Fruit fly (Drosophila melanogaster) whole organism, wandering third instar larva: ENCODE results near the gene EMC6.

Experiments
- Abd-B ChIP-seq: fragments of >200 bp; optimal IDR thresholded peaks from 2 replicates; lab custom pipeline; 2017; ENCODE audit warnings: missing biosample characterization, missing genetic modification characterization
- CG32264 ChIP-seq: fragments of 200-800 bp; sonication (Bioruptor generic); optimal IDR thresholded peaks from 2 replicates; lab custom pipeline; 2016; ENCODE audit warnings: missing biosample characterization, missing genetic modification characterization
- CG9705 ChIP-seq: fragments of 200-800 bp; sonication (Bioruptor generic); optimal IDR thresholded peaks from 2 replicates; lab custom pipeline; 2018; ENCODE audit warnings: missing biosample characterization, mild to moderate bottlenecking, missing genetic modification characterization
- CrebA ChIP-seq: fragments of 200-800 bp; sonication (Bioruptor generic); optimal IDR thresholded peaks from 2 replicates; lab custom pipeline; 2016; ENCODE audit warnings: missing biosample characterization, mild to moderate bottlenecking, missing genetic modification characterization, borderline replicate concordance
- Dfd ChIP-seq: fragments of >200 bp; optimal IDR thresholded peaks from 2 replicates; lab custom pipeline; 2017; ENCODE audit warnings: missing biosample characterization, missing genetic modification characterization
- GATAd ChIP-seq: sonication (Bioruptor generic); optimal IDR thresholded peaks from 2 replicates; lab custom pipeline; 2016; ENCODE audit warnings: missing biosample characterization, missing genetic modification characterization
- HLH106 ChIP-seq: fragments of 200-800 bp; optimal IDR thresholded peaks from 3 replicates; lab custom pipeline; 2019; ENCODE audit warnings: missing biosample characterization, mild to moderate bottlenecking, missing genetic modification characterization, moderate library complexity
- Hnf4 ChIP-seq: fragments of 200-800 bp; sonication (Bioruptor generic); optimal IDR thresholded peaks from 2 replicates; lab custom pipeline; 2016; ENCODE audit warnings: missing biosample characterization, mild to moderate bottlenecking, missing genetic modification characterization
- Hr78 ChIP-seq: fragments of >200 bp; optimal IDR thresholded peaks from 2 replicates; lab custom pipeline; 2017; ENCODE audit warnings: missing biosample characterization, missing genetic modification characterization
- Hr83 ChIP-seq: fragments of 200-300 bp; sonication (Bioruptor generic); optimal IDR thresholded peaks from 2 replicates; lab custom pipeline; 2016; ENCODE audit warnings: missing biosample characterization, mild to moderate bottlenecking, missing genetic modification characterization, moderate library complexity; ENCODE audit not compliant: poor library complexity, severe bottlenecking
- Jra ChIP-seq: sonication (Bioruptor generic); optimal IDR thresholded peaks from 2 replicates; lab custom pipeline; 2016; ENCODE audit warnings: missing biosample characterization, missing genetic modification characterization
- Mio ChIP-seq: sonication (Bioruptor generic); optimal IDR thresholded peaks from 2 replicates; lab custom pipeline; 2016; ENCODE audit warnings: missing biosample characterization, missing genetic modification characterization
- Myc ChIP-seq: fragments of >200 bp; optimal IDR thresholded peaks from 2 replicates; lab custom pipeline; 2017
- N ChIP-seq: fragments of >200 bp; optimal IDR thresholded peaks from 2 replicates; lab custom pipeline; 2018; ENCODE audit warnings: missing biosample characterization, missing external identifiers, missing genetic modification characterization
- OdsH ChIP-seq: fragments of 200-800 bp; sonication (Bioruptor generic); optimal IDR thresholded peaks from 2 replicates; lab custom pipeline; 2016; ENCODE audit warnings: missing biosample characterization, mild to moderate bottlenecking, missing genetic modification characterization
- Rel ChIP-seq, 2 experiments: fragments of 200-800 bp; sonication (Bioruptor generic) in 1 of 2; optimal IDR thresholded peaks; 2 replicates in 1 of 2; 3 replicates in 1 of 2; lab custom pipeline; 2016 to 2019; ENCODE audit warnings: mild to moderate bottlenecking in 2 of 2, missing biosample characterization in 2 of 2, missing genetic modification characterization in 2 of 2, moderate library complexity in 1 of 2
- Sp1 ChIP-seq: fragments of 200-800 bp; sonication (Bioruptor generic); optimal IDR thresholded peaks from 3 replicates; lab custom pipeline; 2019; ENCODE audit warnings: missing biosample characterization, mild to moderate bottlenecking, missing genetic modification characterization, moderate library complexity
- Vsx2 ChIP-seq: fragments of 200-300, 225-300 bp; sonication (Bioruptor generic); optimal IDR thresholded peaks from 2 replicates; lab custom pipeline; 2018; ENCODE audit warnings: missing biosample characterization, missing genetic modification characterization; ENCODE audit not compliant: partially characterized antibody
- br ChIP-seq: fragments of 200-800 bp; sonication (Bioruptor generic); optimal IDR thresholded peaks from 2 replicates; lab custom pipeline; 2016; ENCODE audit warnings: missing biosample characterization, missing genetic modification characterization
- brk ChIP-seq: fragments of 200-800 bp; sonication (Bioruptor generic); optimal IDR thresholded peaks from 2 replicates; lab custom pipeline; 2016; ENCODE audit warnings: missing biosample characterization, mild to moderate bottlenecking, missing genetic modification characterization
- dl ChIP-seq, 2 experiments: fragments of 175-275, 200-275 bp in 1 of 2; fragments of 200-275 bp in 1 of 2; sonication (Bioruptor generic); optimal IDR thresholded peaks; lab custom pipeline; 2018; ENCODE audit warnings: mild to moderate bottlenecking in 2 of 2, missing biosample characterization in 2 of 2, missing genetic modification characterization in 2 of 2, moderate library complexity in 2 of 2; ENCODE audit not compliant: partially characterized antibody in 2 of 2, insufficient read depth in 1 of 2
- dmrt93B ChIP-seq: fragments of 200-800 bp; sonication (Bioruptor generic); optimal IDR thresholded peaks from 2 replicates; lab custom pipeline; 2018; ENCODE audit warnings: missing biosample characterization, mild to moderate bottlenecking, missing genetic modification characterization
- dsf ChIP-seq: sonication (Bioruptor generic); optimal IDR thresholded peaks from 2 replicates; lab custom pipeline; 2016; ENCODE audit warnings: missing biosample characterization, missing genetic modification characterization, borderline replicate concordance
- ey ChIP-seq: fragments of 200-800 bp; sonication (Bioruptor generic); optimal IDR thresholded peaks from 2 replicates; lab custom pipeline; 2016; ENCODE audit warnings: missing biosample characterization, missing genetic modification characterization
- foxo ChIP-seq, 2 experiments: fragments of 200-800 bp; sonication (Bioruptor generic); optimal IDR thresholded peaks; 2 replicates in 1 of 2; 3 replicates in 1 of 2; lab custom pipeline; 2016 to 2017; ENCODE audit warnings: missing biosample characterization in 2 of 2, missing genetic modification characterization in 2 of 2
- fru ChIP-seq: fragments of 200-800 bp; sonication (Bioruptor generic); optimal IDR thresholded peaks from 3 replicates; lab custom pipeline; 2016; ENCODE audit warnings: missing biosample characterization, mild to moderate bottlenecking, missing genetic modification characterization
- h ChIP-seq: fragments of 200-800 bp; sonication (Bioruptor generic); optimal IDR thresholded peaks from 3 replicates; lab custom pipeline; 2016; ENCODE audit warnings: missing biosample characterization, mild to moderate bottlenecking, missing genetic modification characterization
- jim ChIP-seq: fragments of 175-275, 200-325 bp; sonication (Bioruptor generic); optimal IDR thresholded peaks from 2 replicates; lab custom pipeline; 2016; ENCODE audit warnings: missing biosample characterization, mild to moderate bottlenecking, missing genetic modification characterization
- lola ChIP-seq: fragments of >200 bp; optimal IDR thresholded peaks from 2 replicates; lab custom pipeline; 2017; ENCODE audit warnings: missing biosample characterization, missing genetic modification characterization
- pan ChIP-seq: fragments of >200 bp; optimal IDR thresholded peaks from 2 replicates; lab custom pipeline; 2017
- psq ChIP-seq: fragments of 200-800 bp; sonication (Bioruptor generic); optimal IDR thresholded peaks from 3 replicates; lab custom pipeline; 2017; ENCODE audit warnings: missing biosample characterization, mild to moderate bottlenecking, missing genetic modification characterization, moderate library complexity
- rgr ChIP-seq: fragments of 200-800 bp; sonication (Bioruptor generic); optimal IDR thresholded peaks from 3 replicates; lab custom pipeline; 2016; ENCODE audit warnings: missing biosample characterization, mild to moderate bottlenecking, missing genetic modification characterization
- sage ChIP-seq: fragments of 200-800 bp; sonication (Bioruptor generic); optimal IDR thresholded peaks from 2 replicates; lab custom pipeline; 2016; ENCODE audit warnings: missing biosample characterization, mild to moderate bottlenecking, missing genetic modification characterization
- sv ChIP-seq: fragments of 200-800 bp; sonication (Bioruptor generic); optimal IDR thresholded peaks from 3 replicates; lab custom pipeline; 2016; ENCODE audit warnings: missing biosample characterization, missing genetic modification characterization
- tai ChIP-seq: sonication (Bioruptor generic); optimal IDR thresholded peaks from 2 replicates; lab custom pipeline; 2016; ENCODE audit warnings: missing biosample characterization, missing genetic modification characterization
- usp ChIP-seq: fragments of >200 bp; optimal IDR thresholded peaks from 2 replicates; lab custom pipeline; 2017; ENCODE audit warnings: missing biosample characterization, missing genetic modification characterization
- woc ChIP-seq: sonication (Bioruptor generic); optimal IDR thresholded peaks from 2 replicates; lab custom pipeline; 2016; ENCODE audit warnings: missing biosample characterization, mild to moderate bottlenecking, missing genetic modification characterization

The EMC6 gene

dm6 chr3R:25024895-25025557 lies at the start of gene EMC6, which contains the start of gene Hr96:
Gene EMC6, minus strand, starts transcription at chr3R:25025017.
Gene Hr96, plus strand, starts transcription at chr3R:25025235.
- TF ChIP-seq fru (GFP tag; lab: Kevin White, UChicago) (peak; percentile 93), Vsx2 (peak; percentile 54), sage (GFP tag; lab: Kevin White, UChicago) (no peak), Abd-B (no peak), h (peak; percentile 95), pan (lab: Kevin White, UChicago) (no peak), HLH106 (tag; lab: Kevin White, UChicago) (peak; percentile 92), br (GFP tag; lab: Kevin White, UChicago) (peak; percentile 93), Rel (GFP tag; optimal IDR thresholded peaks at IDR 0.05; lab: Kevin White, UChicago) (no peak), Rel (tag; optimal IDR thresholded peaks at IDR 0.05; lab: Kevin White, UChicago) (peak; percentile 76), usp (no peak), Sp1 (peak; percentile 90), jim (GFP tag; lab: Kevin White, UChicago) (peak; percentile 70), OdsH (peak; percentile 87), lola (GFP tag; lab: Kevin White, UChicago) (no peak), brk (GFP tag; lab: Kevin White, UChicago) (no peak), ey (GFP tag; lab: Kevin White, UChicago) (peak; percentile 92), CG9705 (peak; percentile 88), woc (GFP tag; lab: Kevin White, UChicago) (peak; percentile 85), Myc (lab: Kevin White, UChicago) (peak; percentile 46), dsf (GFP tag; lab: Kevin White, UChicago) (peak; percentile 85), Hr83 (GFP tag; lab: Kevin White, UChicago) (peak; percentile 98), Hr78 (no peak), CrebA (GFP tag; lab: Kevin White, UChicago) (no peak), sv (GFP tag; lab: Kevin White, UChicago) (peak; percentile 95), rgr (GFP tag; lab: Kevin White, UChicago) (peak; percentile 94), GATAd (GFP tag; lab: Kevin White, UChicago) (peak; percentile 84), Hnf4 (GFP tag; lab: Kevin White, UChicago) (no peak), N (GFP tag; lab: Kevin White, UChicago) (no peak), Mio (GFP tag; lab: Kevin White, UChicago) (peak; percentile 60), CG32264 (GFP tag; lab: Kevin White, UChicago) (peak; percentile 87), Jra (peak; percentile 93), psq (peak; percentile 83), dmrt93B (GFP tag; lab: Kevin White, UChicago) (no peak), foxo (GFP tag; optimal IDR thresholded peaks at IDR 0.05; lab: Kevin White, UChicago) (peak; percentile 14 to 94)

dm6 chr3R:25074558-25074964 lies 49.7 kb upstream of the EMC6 start, which contains the start of the genes shams and CG11920:
Gene shams, minus strand, starts transcription at chr3R:25074607.
Gene CG11920, plus strand, starts transcription at chr3R:25074877.
- TF ChIP-seq Dfd (GFP tag; lab: Kevin White, UChicago) (no peak), dmrt93B (GFP tag; lab: Kevin White, UChicago) (no peak), woc (GFP tag; lab: Kevin White, UChicago) (peak; percentile 55), rgr (GFP tag; lab: Kevin White, UChicago) (no peak), OdsH (peak; percentile 25), Hnf4 (GFP tag; lab: Kevin White, UChicago) (peak; percentile 20), brk (GFP tag; lab: Kevin White, UChicago) (peak; percentile 73), Jra (peak; percentile 13), jim (GFP tag; lab: Kevin White, UChicago) (no peak), N (GFP tag; lab: Kevin White, UChicago) (no peak), Rel (GFP tag; optimal IDR thresholded peaks at IDR 0.05; lab: Kevin White, UChicago) (no peak), Rel (tag; optimal IDR thresholded peaks at IDR 0.05; lab: Kevin White, UChicago) (peak; percentile 17), dl (GFP tag; optimal IDR thresholded peaks at IDR 0.05; lab: Kevin White, UChicago; ENCODE audit: insufficient read depth in 1 of 2, partially characterized antibody in 2 of 2) (no peak), tai (GFP tag; lab: Kevin White, UChicago) (no peak), Myc (lab: Kevin White, UChicago) (peak; percentile 47), HLH106 (tag; lab: Kevin White, UChicago) (peak; percentile 17), sv (GFP tag; lab: Kevin White, UChicago) (no peak)
